Worm (Caenorhabditis elegans) whole organism, early embryonic: ENCODE measurements around the gene ddx-23.

ENCODE experiments used
- ama-1 ChIP-seq: fragments of 150-350 bp; optimal IDR thresholded peaks from 2 replicates; lab custom pipeline; 2014
- ets-7 ChIP-seq: sonication (generic microtip); optimal IDR thresholded peaks from 2 replicates; lab custom pipeline; 2016; ENCODE audit warnings: missing genotype, missing genetic modification characterization, missing compliant biosample characterization
- pes-1 ChIP-seq: fragments of 200-800 bp; sonication (Bioruptor generic); IDR thresholded peaks from 2 replicates; pipeline ENCODE4 v1.3.6; 2022; ENCODE audit warnings: missing genetic modification reagents, missing genetic modification characterization, missing compliant biosample characterization
- sea-1 ChIP-seq: fragments of 200-800 bp; sonication (Bioruptor generic); conservative IDR thresholded peaks from 2 replicates; pipeline ENCODE4 v1.3.6; 2022; ENCODE audit warnings: missing genetic modification characterization, missing compliant biosample characterization

ce11 chrIII:5863774-5864173 lies 10.7 kb upstream of the ddx-23 start, which contains the start of gene dnpp-1:
- TF ChIP-seq ets-7 (tag; lab: Kevin White, UChicago) (no peak), ama-1 (lab: Kevin White, UChicago) (no peak), sea-1 (GFP tag; lab: Robert Waterston, UW) (no peak), pes-1 (GFP tag; lab: Robert Waterston, UW) (no peak)
